Worm (Caenorhabditis elegans) whole organism, young adult: ENCODE data around the gene clec-8.

Source experiments
- B0261.1 ChIP-seq: sonication (generic microtip); optimal IDR thresholded peaks from 2 replicates; lab custom pipeline; 2016; ENCODE audit warnings: mild to moderate bottlenecking, missing genetic modification characterization, moderate library complexity, missing compliant biosample characterization
- F33H1.4 ChIP-seq: fragments of 200-800 bp; sonication (Bioruptor generic); IDR thresholded peaks from 2 replicates; pipeline ENCODE4 v1.3.6; 2022; ENCODE audit warnings: missing genetic modification reagents, missing genetic modification characterization, missing compliant biosample characterization
- K11D2.4 ChIP-seq: fragments of 200-800 bp; sonication (Bioruptor generic); IDR thresholded peaks from 2 replicates; pipeline ENCODE4 v1.3.6; 2022; ENCODE audit warnings: missing genetic modification reagents, missing genetic modification characterization, missing compliant biosample characterization
- K12H6.12 ChIP-seq: fragments of 200-800 bp; sonication (Bioruptor generic); optimal IDR thresholded peaks from 2 replicates; lab custom pipeline; 2018; ENCODE audit warnings: mild to moderate bottlenecking, missing genetic modification characterization, missing compliant biosample characterization
- T07F8.4 ChIP-seq: sonication (generic microtip); optimal IDR thresholded peaks from 2 replicates; lab custom pipeline; 2016; ENCODE audit warnings: mild to moderate bottlenecking, missing genetic modification characterization, moderate library complexity, missing compliant biosample characterization
- Y53G8AR.9 ChIP-seq: fragments of 200-800 bp; sonication (Bioruptor generic); conservative IDR thresholded peaks from 2 replicates; pipeline ENCODE4 v1.3.6; 2022; ENCODE audit warnings: missing genetic modification reagents, missing genetic modification characterization, missing compliant biosample characterization
- Y56A3A.18 ChIP-seq: fragments of 200-800 bp; sonication (Bioruptor generic); IDR thresholded peaks from 2 replicates; pipeline ENCODE4 v1.3.6; 2022; ENCODE audit warnings: missing genetic modification reagents, missing genetic modification characterization, missing compliant biosample characterization
- Y67H2A.10 ChIP-seq: fragments of 200-800 bp; sonication (Bioruptor generic); conservative IDR thresholded peaks from 2 replicates; pipeline ENCODE4 v1.3.6; 2022; ENCODE audit warnings: missing genetic modification reagents, missing genetic modification characterization, missing compliant biosample characterization
- Y95B8A.8 ChIP-seq: fragments of 200-800 bp; sonication (Bioruptor generic); IDR thresholded peaks from 2 replicates; pipeline ENCODE4 v1.3.6; 2022; ENCODE audit warnings: missing genetic modification reagents, missing genetic modification characterization, missing compliant biosample characterization
- ZK185.1 ChIP-seq: sonication (generic microtip); optimal IDR thresholded peaks from 2 replicates; lab custom pipeline; 2016; ENCODE audit warnings: mild to moderate bottlenecking, missing genetic modification characterization, missing compliant biosample characterization; ENCODE audit not compliant: poor library complexity, severe bottlenecking
- atf-7 ChIP-seq: sonication (generic microtip); optimal IDR thresholded peaks from 2 replicates; lab custom pipeline; 2017; ENCODE audit warnings: mild to moderate bottlenecking, missing genetic modification characterization, missing compliant biosample characterization
- athp-1 ChIP-seq: sonication (generic microtip); optimal IDR thresholded peaks from 2 replicates; lab custom pipeline; 2017; ENCODE audit warnings: mild to moderate bottlenecking, missing genetic modification characterization, missing compliant biosample characterization
- attf-3 ChIP-seq: fragments of 200-800 bp; sonication (Bioruptor generic); conservative IDR thresholded peaks from 2 replicates; pipeline ENCODE4 v1.3.6; 2022; ENCODE audit warnings: missing genetic modification reagents, missing genetic modification characterization, missing compliant biosample characterization
- attf-5 ChIP-seq: fragments of 200-800 bp; sonication (Bioruptor generic); optimal IDR thresholded peaks from 2 replicates; lab custom pipeline; 2018; ENCODE audit warnings: mild to moderate bottlenecking, missing genetic modification characterization, missing compliant biosample characterization
- ceh-100 ChIP-seq: fragments of 200-800 bp; sonication (Bioruptor generic); IDR thresholded peaks from 2 replicates; pipeline ENCODE4 v1.3.6; 2022; ENCODE audit warnings: missing genetic modification reagents, missing genetic modification characterization, missing compliant biosample characterization
- ceh-27 ChIP-seq: fragments of 200-800 bp; sonication (Bioruptor generic); optimal IDR thresholded peaks from 2 replicates; lab custom pipeline; 2018; ENCODE audit warnings: mild to moderate bottlenecking, missing genetic modification characterization, moderate library complexity, missing compliant biosample characterization
- ceh-40 ChIP-seq: fragments of 200-800 bp; sonication (Bioruptor generic); IDR thresholded peaks from 2 replicates; pipeline ENCODE4 v1.3.6; 2022; ENCODE audit warnings: missing genetic modification characterization, missing compliant biosample characterization
- die-1 ChIP-seq: sonication (generic microtip); optimal IDR thresholded peaks from 2 replicates; lab custom pipeline; 2016; ENCODE audit warnings: missing genotype, mild to moderate bottlenecking, missing genetic modification characterization, missing compliant biosample characterization
- dox-1 ChIP-seq: fragments of 200-800 bp; sonication (Bioruptor generic); IDR thresholded peaks from 2 replicates; pipeline ENCODE4 v1.3.6; 2022; ENCODE audit warnings: missing genetic modification reagents, missing genetic modification characterization, missing compliant biosample characterization
- egl-44 ChIP-seq: fragments of 200-800 bp; sonication (Bioruptor generic); IDR thresholded peaks from 2 replicates; pipeline ENCODE4 v1.3.6; 2022; ENCODE audit warnings: missing genetic modification reagents, missing genetic modification characterization, missing compliant biosample characterization
- ekl-4 ChIP-seq: fragments of 200-800 bp; sonication (Bioruptor generic); IDR thresholded peaks from 2 replicates; pipeline ENCODE4 v1.3.6; 2022; ENCODE audit warnings: missing genetic modification reagents, missing genetic modification characterization, missing compliant biosample characterization
- him-1 ChIP-seq: sonication (generic microtip); optimal IDR thresholded peaks from 2 replicates; lab custom pipeline; 2016; ENCODE audit warnings: missing genotype, missing genetic modification reagents, missing genetic modification characterization, missing compliant biosample characterization
- hmg-1.2 ChIP-seq: fragments of 200-800 bp; sonication (Bioruptor generic); IDR thresholded peaks from 2 replicates; pipeline ENCODE4 v1.3.6; 2022; ENCODE audit warnings: missing genetic modification reagents, missing genetic modification characterization, missing compliant biosample characterization
- hsf-1 ChIP-seq: fragments of 200-800 bp; sonication (Bioruptor generic); IDR thresholded peaks from 2 replicates; pipeline ENCODE4 v1.3.6; 2022; ENCODE audit warnings: missing genetic modification reagents, missing genetic modification characterization, missing compliant biosample characterization
- let-526 ChIP-seq: fragments of 200-800 bp; sonication (Bioruptor generic); IDR thresholded peaks from 2 replicates; pipeline ENCODE4 v1.3.6; 2022; ENCODE audit warnings: missing genetic modification reagents, missing genetic modification characterization, missing compliant biosample characterization
- lin-26 ChIP-seq: fragments of 200-800 bp; sonication (Bioruptor generic); IDR thresholded peaks from 2 replicates; pipeline ENCODE4 v1.3.6; 2022; ENCODE audit warnings: missing genetic modification reagents, missing genetic modification characterization, missing compliant biosample characterization
- lin-54 ChIP-seq: fragments of 200-800 bp; sonication (Bioruptor generic); optimal IDR thresholded peaks from 2 replicates; lab custom pipeline; 2018; ENCODE audit warnings: mild to moderate bottlenecking, missing genetic modification characterization, missing compliant biosample characterization
- madf-6 ChIP-seq: fragments of 200-800 bp; sonication (Bioruptor generic); IDR thresholded peaks from 2 replicates; pipeline ENCODE4 v1.3.6; 2022; ENCODE audit warnings: missing genetic modification reagents, missing genetic modification characterization, missing compliant biosample characterization
- madf-8 ChIP-seq: fragments of 200-800 bp; sonication (Bioruptor generic); conservative IDR thresholded peaks from 2 replicates; pipeline ENCODE4 v1.3.6; 2022; ENCODE audit warnings: missing genetic modification reagents, missing genetic modification characterization, missing compliant biosample characterization
- mcd-1 ChIP-seq: fragments of 200-800 bp; sonication (Bioruptor generic); IDR thresholded peaks from 2 replicates; pipeline ENCODE4 v1.3.6; 2022; ENCODE audit warnings: missing genetic modification reagents, missing genetic modification characterization, missing compliant biosample characterization
- mes-4 ChIP-seq: sonication (generic microtip); optimal IDR thresholded peaks from 2 replicates; lab custom pipeline; 2016; ENCODE audit warnings: missing genotype, missing genetic modification characterization, missing compliant biosample characterization
- mxl-1 ChIP-seq: sonication (generic microtip); optimal IDR thresholded peaks from 2 replicates; lab custom pipeline; 2016; ENCODE audit warnings: missing genetic modification characterization, missing compliant biosample characterization
- nhr-179 ChIP-seq: sonication (generic microtip); optimal IDR thresholded peaks from 2 replicates; lab custom pipeline; 2016; ENCODE audit warnings: mild to moderate bottlenecking, missing genetic modification characterization, missing compliant biosample characterization
- nhr-80 ChIP-seq: sonication (generic microtip); optimal IDR thresholded peaks from 2 replicates; lab custom pipeline; 2016; ENCODE audit warnings: missing genetic modification characterization, missing compliant biosample characterization
- nhr-90 ChIP-seq: sonication (generic microtip); optimal IDR thresholded peaks from 2 replicates; lab custom pipeline; 2016; ENCODE audit warnings: missing genotype, mild to moderate bottlenecking, missing genetic modification characterization, missing compliant biosample characterization
- rcor-1 ChIP-seq: fragments of 200-800 bp; sonication (Bioruptor generic); IDR thresholded peaks from 2 replicates; pipeline ENCODE4 v1.3.6; 2022; ENCODE audit warnings: missing genetic modification reagents, missing genetic modification characterization, missing compliant biosample characterization
- repo-1 ChIP-seq: sonication (generic microtip); optimal IDR thresholded peaks from 2 replicates; lab custom pipeline; 2017; ENCODE audit warnings: mild to moderate bottlenecking, missing genetic modification characterization, missing compliant biosample characterization
- rpc-1 ChIP-seq, 2 experiments: fragments of 150-350 bp in 1 of 2; sonication (generic microtip) in 1 of 2; optimal IDR thresholded peaks; 2 replicates each; lab custom pipeline; 2014 to 2018; ENCODE audit warnings: missing biosample characterization in 1 of 2, missing genetic modification characterization in 1 of 2, missing genetic modification reagents in 1 of 2, missing genotype in 1 of 2
- snpc-3.4 ChIP-seq: sonication (generic microtip); optimal IDR thresholded peaks from 2 replicates; lab custom pipeline; 2017; ENCODE audit warnings: missing genetic modification characterization, mild to moderate bottlenecking, missing compliant biosample characterization, antibody characterized with exemption, moderate library complexity, missing genotype, missing genetic modification reagents
- snpc-4 ChIP-seq, 5 experiments: fragments of 150-350 bp in 1 of 5; sonication (generic microtip) in 4 of 5; optimal IDR thresholded peaks; 2 replicates each; lab custom pipeline; 2014 to 2018; ENCODE audit warnings: missing genetic modification characterization in 5 of 5, missing biosample characterization in 3 of 5, antibody characterized with exemption in 2 of 5, mild to moderate bottlenecking in 2 of 5, missing compliant biosample characterization in 2 of 5, missing genotype in 2 of 5, moderate library complexity in 2 of 5, missing genetic modification reagents in 1 of 5
- xnd-1 ChIP-seq: sonication (generic microtip); optimal IDR thresholded peaks from 2 replicates; lab custom pipeline; 2016; ENCODE audit warnings: missing genotype, missing genetic modification reagents, missing genetic modification characterization, missing compliant biosample characterization
- zim-3 ChIP-seq: sonication (generic microtip); optimal IDR thresholded peaks from 2 replicates; lab custom pipeline; 2017; ENCODE audit warnings: mild to moderate bottlenecking, missing genetic modification characterization, moderate library complexity, missing compliant biosample characterization
- ztf-26 ChIP-seq: sonication (generic microtip); optimal IDR thresholded peaks from 2 replicates; lab custom pipeline; 2017; ENCODE audit warnings: missing genetic modification characterization, missing compliant biosample characterization
- ztf-28 ChIP-seq: fragments of 200-800 bp; sonication (Bioruptor generic); IDR thresholded peaks from 2 replicates; pipeline ENCODE4 v1.3.6; 2022; ENCODE audit warnings: missing genetic modification reagents, missing genetic modification characterization, missing compliant biosample characterization

The clec-8 gene

DNA sequence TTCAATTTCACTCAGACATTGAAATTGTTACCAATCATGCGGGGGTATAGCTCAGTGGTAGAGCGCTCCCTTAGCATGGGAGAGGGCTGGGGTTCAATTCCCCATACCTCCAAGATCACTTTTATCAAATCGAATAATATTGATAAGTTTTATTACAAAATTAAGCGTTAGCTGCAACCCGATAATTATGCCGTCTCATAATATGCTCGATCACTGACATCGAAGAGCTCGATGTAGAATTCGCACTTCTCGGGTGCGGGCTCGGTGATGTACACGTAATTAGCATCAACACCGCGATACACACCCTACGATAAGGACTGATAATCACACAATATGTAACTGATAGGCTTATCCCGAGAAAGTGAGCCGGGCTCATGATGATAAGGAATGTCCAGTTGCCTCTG, 35.3 kb downstream of the clec-8 start (continued):
- peak; percentile 35 for TF ChIP-seq zim-3 (tag; lab: Kevin White, UChicago)
- no peak for TF ChIP-seq nhr-179 (tag; lab: Kevin White, UChicago)
- TF ChIP-seq athp-1, result peak; percentile 19
- peak; percentile 45 for TF ChIP-seq repo-1 (tag; lab: Kevin White, UChicago)
- TF ChIP-seq mxl-1 (tag; lab: Kevin White, UChicago), result peak; percentile 34
- 0 out of 2 replicates have a peak, but pooled peaks have one; percentile 21 for TF ChIP-seq ekl-4 (GFP tag; lab: Robert Waterston, UW)
- no peak for TF ChIP-seq ceh-27 (GFP tag; lab: Kevin White, UChicago)
- peak; percentile 48 for TF ChIP-seq hmg-1.2 (GFP tag; lab: Robert Waterston, UW)
- no peak for TF ChIP-seq madf-8 (GFP tag; lab: Robert Waterston, UW)

DNA sequence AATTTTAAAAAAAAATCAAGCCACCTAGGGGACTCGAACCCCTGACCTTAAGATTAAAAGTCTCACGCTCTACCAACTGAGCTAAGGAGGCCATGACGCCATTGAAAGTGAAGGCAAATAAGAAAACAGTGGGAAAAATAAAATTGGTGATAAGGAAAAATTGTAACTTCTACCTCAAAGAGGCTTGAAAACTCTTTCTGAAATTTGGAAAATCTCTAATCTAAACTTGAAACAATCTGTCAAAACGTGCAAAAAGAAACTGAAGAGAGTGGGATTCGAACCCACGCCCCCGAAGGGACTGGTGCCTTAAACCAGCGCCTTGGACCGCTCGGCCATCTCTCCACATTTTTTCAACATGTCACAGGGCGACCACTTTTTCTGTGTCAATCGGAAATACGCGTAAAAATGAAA, 36.2 kb downstream of the clec-8 start:
- TF ChIP-seq attf-3 (peak; percentile 57; the same call in 1 of the 2 replicates), egl-44 (GFP tag; lab: Robert Waterston, UW) (0 out of 2 replicates have a peak, but pooled peaks have one; percentile 64), ceh-40 (GFP tag; lab: Robert Waterston, UW) (0 out of 2 replicates have a peak, but pooled peaks have one; percentile 40), snpc-3.4 (tag; lab: Kevin White, UChicago) (peak; percentile 67), Y67H2A.10 (GFP tag; lab: Robert Waterston, UW) (0 out of 2 replicates have a peak, but pooled peaks have one; percentile 10), xnd-1 (tag; lab: Kevin White, UChicago) (peak; percentile 3), K12H6.12 (peak; percentile 9), B0261.1 (tag; lab: Kevin White, UChicago) (peak; percentile 94), ceh-100 (GFP tag; lab: Robert Waterston, UW) (peak; percentile 56; the same call in 1 of the 2 replicates), F33H1.4 (GFP tag; lab: Robert Waterston, UW) (peak; percentile 24), ztf-26 (tag; lab: Kevin White, UChicago) (peak; percentile 40), athp-1 (peak; percentile 27), mxl-1 (tag; lab: Kevin White, UChicago) (peak; percentile 65), nhr-90 (tag; lab: Kevin White, UChicago) (peak; percentile 88), atf-7 (peak; percentile 66), nhr-80 (tag; lab: Kevin White, UChicago) (peak; percentile 52), him-1 (tag; lab: Kevin White, UChicago) (peak; percentile 89), lin-54 (GFP tag; lab: Kevin White, UChicago) (peak; percentile 41), T07F8.4 (tag; lab: Kevin White, UChicago) (peak; percentile 69), zim-3 (tag; lab: Kevin White, UChicago) (peak; percentile 73), attf-5 (GFP tag; lab: Kevin White, UChicago) (peak; percentile 48), snpc-4 (GFP tag; optimal IDR thresholded peaks at IDR 0.05; lab: Kevin White, UChicago) (peak; percentile 75), snpc-4 (tag; optimal IDR thresholded peaks at IDR 0.05; lab: Kevin White, UChicago) (peak in 3 of 4 experiments; percentile 44 to 72 (median 70)), Y56A3A.18 (0 out of 2 replicates have a peak, but pooled peaks have one; percentile 81), mes-4 (tag; lab: Kevin White, UChicago) (peak; percentile 55), hsf-1 (0 out of 2 replicates have a peak, but pooled peaks have one; percentile 14), let-526 (0 out of 2 replicates have a peak, but pooled peaks have one; percentile 59), mcd-1 (GFP tag; lab: Robert Waterston, UW) (peak; percentile 50; the same call in 1 of the 2 replicates), K11D2.4 (GFP tag; lab: Robert Waterston, UW) (0 out of 2 replicates have a peak, but pooled peaks have one; percentile 11), nhr-179 (tag; lab: Kevin White, UChicago) (peak; percentile 51), rpc-1 (optimal IDR thresholded peaks at IDR 0.05; lab: Kevin White, UChicago) (peak; percentile 85), rpc-1 (tag; optimal IDR thresholded peaks at IDR 0.05; lab: Kevin White, UChicago) (peak; percentile 96), ztf-28 (GFP tag; lab: Robert Waterston, UW) (0 out of 2 replicates have a peak, but pooled peaks have one; percentile 42), dox-1 (GFP tag; lab: Robert Waterston, UW) (peak; percentile 80), madf-6 (GFP tag; lab: Robert Waterston, UW) (peak; percentile 63), rcor-1 (peak; percentile 17; the same call in 1 of the 2 replicates), Y53G8AR.9 (GFP tag; lab: Robert Waterston, UW) (0 out of 2 replicates have a peak, but pooled peaks have one; percentile 55), lin-26 (GFP tag; lab: Robert Waterston, UW) (peak; percentile 90), ZK185.1 (tag; lab: Kevin White, UChicago) (peak; percentile 77), die-1 (tag; lab: Kevin White, UChicago) (peak; percentile 84), Y95B8A.8 (GFP tag; lab: Robert Waterston, UW) (0 out of 2 replicates have a peak, but pooled peaks have one; percentile 42)
